Fruit fly (Drosophila melanogaster) whole organism, embryonic: ENCODE measurements around the gene Uba4.

Experiments used
- Abd-B ChIP-seq: fragments of 200-800 bp; sonication (Bioruptor generic); optimal IDR thresholded peaks from 2 replicates; lab custom pipeline; 2018; ENCODE audit warnings: missing biosample characterization, mild to moderate bottlenecking, missing genetic modification characterization, moderate library complexity
- Atf-2 ChIP-seq: fragments of 200-800 bp; sonication (Bioruptor generic); optimal IDR thresholded peaks from 2 replicates; lab custom pipeline; 2016; ENCODE audit warnings: missing biosample characterization, missing genetic modification characterization
- BEAF-32 ChIP-seq: fragments of 200-800 bp; sonication (Bioruptor generic); optimal IDR thresholded peaks from 3 replicates; lab custom pipeline; 2017; ENCODE audit warnings: missing biosample characterization, missing genetic modification characterization, mild to moderate bottlenecking, moderate library complexity, missing genetic modification reagents
- Bdp1 ChIP-seq: fragments of 200-800 bp; sonication (Bioruptor generic); optimal IDR thresholded peaks from 3 replicates; lab custom pipeline; 2016; ENCODE audit warnings: missing biosample characterization, missing genetic modification characterization
- BtbVII ChIP-seq: fragments of 200-800 bp; sonication (Bioruptor generic); optimal IDR thresholded peaks from 3 replicates; lab custom pipeline; 2017; ENCODE audit warnings: missing biosample characterization, mild to moderate bottlenecking, missing genetic modification characterization
- CG10209 ChIP-seq: fragments of 200-800 bp; sonication (Bioruptor generic); optimal IDR thresholded peaks from 3 replicates; lab custom pipeline; 2017; ENCODE audit warnings: missing biosample characterization, mild to moderate bottlenecking, missing genetic modification characterization, missing genetic modification reagents
- CG10366 ChIP-seq: fragments of 200-800 bp; sonication (Bioruptor generic); IDR thresholded peaks from 2 replicates; pipeline ENCODE4 v1.3.6; 2022; ENCODE audit warnings: missing biosample characterization, missing genetic modification characterization
- CG10979 ChIP-seq: fragments of 200-800 bp; sonication (Bioruptor generic); optimal IDR thresholded peaks from 2 replicates; lab custom pipeline; 2018; ENCODE audit warnings: missing biosample characterization, mild to moderate bottlenecking, missing genetic modification characterization, moderate library complexity
- CG12391 ChIP-seq: fragments of 200-800 bp; sonication (Bioruptor generic); optimal IDR thresholded peaks from 3 replicates; lab custom pipeline; 2018; ENCODE audit warnings: missing biosample characterization, mild to moderate bottlenecking, missing genetic modification characterization, moderate library complexity
- CG12744 ChIP-seq: fragments of 200-800 bp; sonication (Bioruptor generic); optimal IDR thresholded peaks from 2 replicates; lab custom pipeline; 2016; ENCODE audit warnings: missing biosample characterization, missing genetic modification characterization
- CG14014 ChIP-seq: fragments of 200-800 bp; sonication (Bioruptor generic); IDR thresholded peaks from 2 replicates; pipeline ENCODE4 v1.3.6; 2022; ENCODE audit warnings: missing biosample characterization, missing genetic modification characterization
- CG14050 ChIP-seq: fragments of 200-800 bp; sonication (Bioruptor generic); IDR thresholded peaks from 3 replicates; pipeline ENCODE4 v1.3.6; 2022; ENCODE audit warnings: missing biosample characterization, missing genetic modification characterization
- CG16815 ChIP-seq: fragments of 200-800 bp; sonication (Bioruptor generic); optimal IDR thresholded peaks from 3 replicates; lab custom pipeline; 2017; ENCODE audit warnings: missing biosample characterization, mild to moderate bottlenecking, missing genetic modification characterization
- CG17385 ChIP-seq: fragments of 200-800 bp; sonication (Bioruptor generic); optimal IDR thresholded peaks from 3 replicates; lab custom pipeline; 2018; ENCODE audit warnings: missing biosample characterization, mild to moderate bottlenecking, missing genetic modification characterization
- CG2129 ChIP-seq: fragments of 200-800 bp; sonication (Bioruptor generic); IDR thresholded peaks from 2 replicates; pipeline ENCODE4 v1.3.6; 2022; ENCODE audit warnings: missing biosample characterization, missing genetic modification characterization; ENCODE audit not compliant: partially characterized antibody
- CG30431 ChIP-seq: fragments of 200-800 bp; sonication (Bioruptor generic); optimal IDR thresholded peaks from 2 replicates; lab custom pipeline; 2017; ENCODE audit warnings: missing biosample characterization, missing genetic modification characterization
- CG31441 ChIP-seq: fragments of 200-800 bp; sonication (Bioruptor generic); IDR thresholded peaks from 2 replicates; pipeline ENCODE4 v1.3.6; 2022; ENCODE audit warnings: missing biosample characterization, missing genetic modification characterization
- CG32767 ChIP-seq: fragments of 200-800 bp; sonication (Bioruptor generic); IDR thresholded peaks from 2 replicates; pipeline ENCODE4 v1.3.6; 2022; ENCODE audit warnings: missing biosample characterization, missing genetic modification characterization
- CG3281 ChIP-seq: fragments of 200-800 bp; sonication (Bioruptor generic); optimal IDR thresholded peaks from 3 replicates; lab custom pipeline; 2017; ENCODE audit warnings: missing biosample characterization, mild to moderate bottlenecking, missing genetic modification characterization
- CG34224 ChIP-seq: fragments of 200-800 bp; sonication (Bioruptor generic); IDR thresholded peaks from 3 replicates; pipeline ENCODE4 v1.3.6; 2022; ENCODE audit warnings: missing biosample characterization, missing genetic modification characterization; ENCODE audit not compliant: partially characterized antibody
- CG4328 ChIP-seq: fragments of 200-800 bp; sonication (Bioruptor generic); optimal IDR thresholded peaks from 3 replicates; lab custom pipeline; 2017; ENCODE audit warnings: missing biosample characterization, missing genetic modification reagents, missing genetic modification characterization
- CG4730 ChIP-seq: fragments of 200-800 bp; sonication (Bioruptor generic); IDR thresholded peaks from 2 replicates; pipeline ENCODE4 v1.3.6; 2022; ENCODE audit warnings: missing biosample characterization, missing genetic modification characterization
- CG6689 ChIP-seq: fragments of 200-800 bp; sonication (Bioruptor generic); IDR thresholded peaks from 2 replicates; pipeline ENCODE4 v1.3.6; 2022; ENCODE audit warnings: missing biosample characterization, missing genetic modification characterization
- CG9797 ChIP-seq: fragments of 200-800 bp; sonication (Bioruptor generic); optimal IDR thresholded peaks from 3 replicates; lab custom pipeline; 2018; ENCODE audit warnings: missing biosample characterization, mild to moderate bottlenecking, missing genetic modification characterization
- CoRest ChIP-seq: fragments of 200-800 bp; sonication (Bioruptor generic); optimal IDR thresholded peaks from 3 replicates; lab custom pipeline; 2018; ENCODE audit warnings: missing biosample characterization, mild to moderate bottlenecking, missing genetic modification characterization, moderate library complexity
- Dip3 ChIP-seq: fragments of 200-800 bp; sonication (Bioruptor generic); optimal IDR thresholded peaks from 3 replicates; lab custom pipeline; 2016; ENCODE audit warnings: missing biosample characterization, missing genetic modification characterization
- HmgD ChIP-seq: fragments of 200-800 bp; sonication (Bioruptor generic); optimal IDR thresholded peaks from 3 replicates; lab custom pipeline; 2016; ENCODE audit warnings: missing biosample characterization, missing genetic modification characterization
- Lpt ChIP-seq: fragments of >200 bp; optimal IDR thresholded peaks from 2 replicates; lab custom pipeline; 2018; ENCODE audit warnings: missing biosample characterization, missing genetic modification characterization
- Myb ChIP-seq: fragments of 200-800 bp; sonication (Bioruptor generic); optimal IDR thresholded peaks from 2 replicates; lab custom pipeline; 2016; ENCODE audit warnings: missing biosample characterization, missing genetic modification characterization
- NfI ChIP-seq: fragments of 200-800 bp; sonication (Bioruptor generic); optimal IDR thresholded peaks from 3 replicates; lab custom pipeline; 2018; ENCODE audit warnings: missing biosample characterization, mild to moderate bottlenecking, missing genetic modification characterization, moderate library complexity
- Ptx1 ChIP-seq: fragments of 200-800 bp; sonication (Bioruptor generic); IDR thresholded peaks from 2 replicates; pipeline ENCODE4 v1.3.6; 2022; ENCODE audit warnings: missing biosample characterization, missing genetic modification characterization
- Side ChIP-seq: fragments of 200-800 bp; sonication (Bioruptor generic); optimal IDR thresholded peaks from 2 replicates; lab custom pipeline; 2016; ENCODE audit warnings: missing biosample characterization, missing genetic modification characterization
- Sry-β ChIP-seq: fragments of 200-800 bp; sonication (Bioruptor generic); optimal IDR thresholded peaks from 2 replicates; lab custom pipeline; 2018; ENCODE audit warnings: missing biosample characterization, mild to moderate bottlenecking, missing genetic modification characterization, moderate library complexity
- Taf1 ChIP-seq: fragments of 200-800 bp; sonication (Bioruptor generic); IDR thresholded peaks from 2 replicates; pipeline ENCODE4 v1.3.6; 2022; ENCODE audit warnings: missing biosample characterization, missing genetic modification characterization
- ara ChIP-seq: fragments of 200-800 bp; sonication (Bioruptor generic); IDR thresholded peaks from 2 replicates; pipeline ENCODE4 v1.3.6; 2022; ENCODE audit warnings: missing biosample characterization, missing genetic modification characterization
- bab2 ChIP-seq: fragments of 200-800 bp; sonication (Bioruptor generic); optimal IDR thresholded peaks from 2 replicates; lab custom pipeline; 2016; ENCODE audit warnings: missing biosample characterization, missing genetic modification characterization
- bowl ChIP-seq: fragments of 200-800 bp; sonication (Bioruptor generic); IDR thresholded peaks from 2 replicates; pipeline ENCODE4 v1.3.6; 2022; ENCODE audit warnings: missing biosample characterization, missing genetic modification characterization
- caup ChIP-seq: fragments of 200-800 bp; sonication (Bioruptor generic); optimal IDR thresholded peaks from 3 replicates; lab custom pipeline; 2017; ENCODE audit warnings: missing biosample characterization, mild to moderate bottlenecking, missing genetic modification characterization, moderate library complexity; ENCODE audit not compliant: severe bottlenecking
- gsb-n ChIP-seq: fragments of 200-800 bp; sonication (Bioruptor generic); optimal IDR thresholded peaks from 3 replicates; lab custom pipeline; 2018; ENCODE audit warnings: missing biosample characterization, mild to moderate bottlenecking, missing genetic modification characterization
- ken ChIP-seq: fragments of 200-800 bp; sonication (Bioruptor generic); IDR thresholded peaks from 3 replicates; pipeline ENCODE4 v1.3.6; 2022; ENCODE audit warnings: missing biosample characterization, missing genetic modification characterization
- klu ChIP-seq: fragments of 200-800 bp; sonication (Bioruptor generic); IDR thresholded peaks from 2 replicates; pipeline ENCODE4 v1.3.6; 2022; ENCODE audit warnings: missing biosample characterization, missing genetic modification characterization
- nom ChIP-seq: fragments of 200-800 bp; sonication (Bioruptor generic); optimal IDR thresholded peaks from 2 replicates; lab custom pipeline; 2017; ENCODE audit warnings: missing biosample characterization, missing genetic modification characterization, mild to moderate bottlenecking, moderate library complexity, missing genetic modification reagents
- odd ChIP-seq: fragments of 200-800 bp; sonication (Bioruptor generic); optimal IDR thresholded peaks from 2 replicates; lab custom pipeline; 2017; ENCODE audit warnings: missing biosample characterization, mild to moderate bottlenecking, missing genetic modification characterization
- pan ChIP-seq, 4 experiments: fragments of >200 bp in 3 of 4; fragments of 200-800 bp in 1 of 4; sonication (Bioruptor generic) in 1 of 4; optimal IDR thresholded peaks in 3 of 4; IDR thresholded peaks in 1 of 4; 2 replicates each; pipeline versions ENCODE4 v1.3.6 to Lab custom; 2017 to 2022; ENCODE audit warnings: missing biosample characterization in 2 of 4, missing genetic modification characterization in 2 of 4, mixed read lengths in 1 of 4
- sna ChIP-seq: fragments of 200-800 bp; sonication (Bioruptor generic); IDR thresholded peaks from 2 replicates; pipeline ENCODE4 v1.3.6; 2022; ENCODE audit warnings: missing biosample characterization, missing genetic modification characterization; ENCODE audit not compliant: partially characterized antibody
- sr ChIP-seq: fragments of 200-800 bp; sonication (Bioruptor generic); IDR thresholded peaks from 3 replicates; pipeline ENCODE4 v1.3.6; 2022; ENCODE audit warnings: missing biosample characterization, missing genetic modification characterization
- toy ChIP-seq: fragments of 200-800 bp; sonication (Bioruptor generic); IDR thresholded peaks from 2 replicates; pipeline ENCODE4 v1.3.6; 2022; ENCODE audit warnings: missing biosample characterization, missing genetic modification characterization
- yki ChIP-seq: fragments of >200 bp; optimal IDR thresholded peaks from 3 replicates; lab custom pipeline; 2018

The Uba4 gene

DNA sequence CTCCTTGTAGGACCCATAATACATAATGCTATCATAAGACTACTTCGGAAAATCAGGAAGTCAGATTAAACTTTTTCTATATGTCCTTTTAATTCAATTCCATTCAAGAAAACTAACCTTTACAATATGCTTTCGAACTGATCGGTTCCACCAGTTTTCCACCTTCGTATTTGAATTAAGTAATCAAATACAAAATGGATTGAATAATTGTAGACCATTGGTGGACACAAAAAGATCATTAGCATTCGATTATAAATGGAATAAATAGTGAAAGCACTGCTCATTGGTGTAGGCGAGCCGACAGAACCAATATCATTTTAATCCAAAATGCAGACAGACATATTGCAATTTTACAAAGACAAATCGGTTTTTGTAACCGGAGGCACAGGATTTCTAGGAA lies 2.2 kb downstream of the Uba4 start, which contains the start of gene Sgp:
Gene Sgp, plus strand, starts transcription at position 301 of the 400 bp plus-strand sequence.
- TF ChIP-seq Atf-2 (GFP tag; lab: Kevin White, UChicago) (no peak), Side (GFP tag; lab: Kevin White, UChicago) (no peak), odd (GFP tag; lab: Kevin White, UChicago) (no peak), CG4730 (GFP tag; lab: Robert Waterston, UW) (no peak), CG3281 (GFP tag; lab: Kevin White, UChicago) (no peak), ara (GFP tag; lab: Robert Waterston, UW) (no peak)

DNA sequence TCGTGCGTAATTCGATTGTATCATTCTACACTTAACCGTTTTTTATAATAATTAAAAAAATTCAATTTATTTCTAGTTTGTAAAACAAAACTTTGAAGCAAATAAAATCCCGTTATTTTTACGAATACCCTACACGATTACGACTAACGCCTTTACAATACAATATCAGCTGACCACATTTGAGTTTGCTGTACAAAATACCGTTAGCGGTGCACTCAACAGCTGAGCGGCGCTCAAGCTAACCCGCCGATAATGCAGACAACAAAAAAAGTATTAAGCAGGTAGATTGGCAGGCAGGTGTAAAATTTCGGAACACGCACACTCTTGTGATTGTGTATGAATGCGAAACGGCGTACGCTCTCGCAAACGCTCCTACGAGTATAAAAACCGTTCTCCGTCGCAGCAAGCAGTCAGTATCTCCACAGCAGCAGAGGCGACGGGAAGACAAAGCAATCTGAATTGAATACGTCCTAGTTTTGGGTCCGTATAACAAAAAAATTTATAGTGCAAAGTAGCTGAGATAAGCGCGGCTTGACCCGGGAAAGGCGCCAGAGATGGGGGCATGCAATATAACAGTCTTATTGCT lies 4.6 kb downstream of the Uba4 start, which contains the start of gene Acer:
Gene Acer, plus strand, starts transcription at position 210 of the 586 bp plus-strand sequence.
- TF ChIP-seq CG30431 (no peak), Myb (GFP tag; lab: Kevin White, UChicago) (peak; percentile 37), CG31441 (0 out of 2 replicates have a peak, but pooled peaks have one; percentile 25), ken (GFP tag; lab: Robert Waterston, UW) (no peak), klu (GFP tag; lab: Robert Waterston, UW) (no peak), NfI (GFP tag; lab: Kevin White, UChicago) (no peak), CG4328 (GFP tag; lab: Kevin White, UChicago) (no peak), CG9797 (GFP tag; lab: Kevin White, UChicago) (peak; percentile 11), Sry-β (GFP tag; lab: Kevin White, UChicago) (no peak), bowl (GFP tag; lab: Robert Waterston, UW) (no peak), caup (GFP tag; lab: Kevin White, UChicago) (peak; percentile 23), Ptx1 (no peak), Abd-B (GFP tag; lab: Kevin White, UChicago) (no peak), BEAF-32 (GFP tag; lab: Kevin White, UChicago) (peak; percentile 36), Bdp1 (no peak), yki (lab: Kevin White, UChicago) (no peak), CG34224 (GFP tag; lab: Robert Waterston, UW) (peak; percentile 25; the same call in 1 of the 3 replicates), sna (GFP tag; lab: Robert Waterston, UW) (0 out of 2 replicates have a peak, but pooled peaks have one; percentile 19), CG16815 (GFP tag; lab: Kevin White, UChicago) (no peak), CG10209 (no peak), CG14014 (GFP tag; lab: Robert Waterston, UW) (no peak), sr (GFP tag; lab: Robert Waterston, UW) (no peak), toy (GFP tag; lab: Robert Waterston, UW) (no peak), gsb-n (tag; lab: Kevin White, UChicago) (no peak), CG12744 (GFP tag; lab: Kevin White, UChicago) (no peak), CG12391 (tag; lab: Kevin White, UChicago) (no peak), Lpt (GFP tag; lab: Kevin White, UChicago) (no peak), CG10366 (GFP tag; lab: Robert Waterston, UW) (no peak), CG10979 (tag; lab: Kevin White, UChicago) (no peak), CG14050 (GFP tag; lab: Robert Waterston, UW) (no peak), Dip3 (no peak), nom (GFP tag; lab: Kevin White, UChicago) (peak; percentile 11), CG32767 (GFP tag; lab: Robert Waterston, UW) (no peak), CG17385 (GFP tag; lab: Kevin White, UChicago) (peak; percentile 5), bab2 (no peak), Taf1 (no peak), pan (optimal IDR thresholded peaks at IDR 0.05; lab: Kevin White, UChicago) (no peak), pan (GFP tag; optimal IDR thresholded peaks at IDR 0.05 in 1 of 2, IDR thresholded peaks at IDR 0.05 in 1 of 2) (peak in 1 of 2 experiments; percentile 23), BtbVII (GFP tag; lab: Kevin White, UChicago) (no peak), CG6689 (GFP tag; lab: Robert Waterston, UW) (no peak), CG2129 (GFP tag; lab: Robert Waterston, UW) (peak; percentile 47; the same call in 1 of the 2 replicates), CoRest (tag; lab: Kevin White, UChicago) (peak; percentile 32), HmgD (GFP tag; lab: Kevin White, UChicago) (no peak)
